Fruit fly (Drosophila melanogaster): ENCODE results near the gene CG32148.

The CG32148 gene

DNA sequence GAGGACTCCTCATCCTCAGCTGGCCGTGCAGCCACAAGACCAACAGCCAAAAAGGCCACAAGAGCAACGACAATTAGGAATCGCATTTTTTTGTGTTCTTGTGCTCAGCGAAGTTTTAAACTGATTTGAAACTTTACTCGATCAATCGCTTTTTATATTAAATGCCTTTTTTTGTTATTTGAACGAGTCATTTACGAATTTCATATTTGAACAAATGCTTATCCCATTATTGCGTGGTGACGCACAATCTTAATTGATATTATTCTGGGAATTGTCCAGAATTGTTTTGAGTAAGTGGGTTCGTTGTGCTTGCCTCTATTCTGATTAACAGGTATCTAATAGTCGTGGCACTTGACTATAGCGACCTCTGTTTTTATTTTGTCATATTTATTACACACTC lies 29.1 kb downstream of the CG32148 start, which contains the start of gene CG13461:
Gene CG13461 (minus strand): TSS at position 101 of the 400 bp plus-strand sequence.
- no peak for TF ChIP-seq HLH106 (tag; optimal IDR thresholded peaks at IDR 0.05)
- TF ChIP-seq br (GFP tag; optimal IDR thresholded peaks at IDR 0.05): no peak
- TF ChIP-seq lola (GFP tag; optimal IDR thresholded peaks at IDR 0.05): no peak

DNA sequence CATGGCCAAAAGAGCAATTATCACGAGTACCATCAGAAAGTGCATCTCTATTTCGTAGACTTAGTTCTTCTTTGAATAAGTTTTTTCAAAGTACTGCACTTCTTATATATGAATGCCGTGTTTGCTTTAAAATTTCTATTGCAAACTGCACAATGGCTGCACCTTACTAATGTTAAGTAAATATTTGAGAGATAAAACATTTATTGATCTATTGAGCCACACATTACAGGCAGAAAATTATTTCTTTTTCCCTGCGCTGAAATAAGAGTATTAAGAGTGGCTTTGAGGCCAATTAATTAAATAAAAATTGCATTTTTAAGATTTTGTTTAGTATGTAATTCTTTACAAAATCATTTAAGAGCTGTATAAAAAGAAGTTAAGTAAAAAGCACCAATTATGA lies 30.0 kb downstream of the CG32148 start, which contains the start of gene CG43680:
Gene CG43680 (minus strand): TSS at position 101 of the 400 bp plus-strand sequence.
- no peak for TF ChIP-seq Sp1 (GFP tag; optimal IDR thresholded peaks at IDR 0.05)
- TF ChIP-seq rgr (GFP tag; optimal IDR thresholded peaks at IDR 0.05): no peak
- no peak for TF ChIP-seq Myc (optimal IDR thresholded peaks at IDR 0.05)
- no peak for TF ChIP-seq N (GFP tag; optimal IDR thresholded peaks at IDR 0.05)
- no peak for TF ChIP-seq Abd-B (GFP tag; optimal IDR thresholded peaks at IDR 0.05)
- no peak for TF ChIP-seq dsf (GFP tag; optimal IDR thresholded peaks at IDR 0.05; ENCODE audit: borderline replicate concordance)
- no peak for TF ChIP-seq CG9705 (GFP tag; optimal IDR thresholded peaks at IDR 0.05)
- TF ChIP-seq Mio (GFP tag; optimal IDR thresholded peaks at IDR 0.05): no peak
- TF ChIP-seq OdsH (GFP tag; optimal IDR thresholded peaks at IDR 0.05): no peak
- no peak for TF ChIP-seq usp (GFP tag; optimal IDR thresholded peaks at IDR 0.05)
- no peak for TF ChIP-seq CrebA (GFP tag; optimal IDR thresholded peaks at IDR 0.05; ENCODE audit: borderline replicate concordance)
- no peak for TF ChIP-seq sv (GFP tag; optimal IDR thresholded peaks at IDR 0.05)
- no peak for TF ChIP-seq woc (GFP tag; optimal IDR thresholded peaks at IDR 0.05)

DNA sequence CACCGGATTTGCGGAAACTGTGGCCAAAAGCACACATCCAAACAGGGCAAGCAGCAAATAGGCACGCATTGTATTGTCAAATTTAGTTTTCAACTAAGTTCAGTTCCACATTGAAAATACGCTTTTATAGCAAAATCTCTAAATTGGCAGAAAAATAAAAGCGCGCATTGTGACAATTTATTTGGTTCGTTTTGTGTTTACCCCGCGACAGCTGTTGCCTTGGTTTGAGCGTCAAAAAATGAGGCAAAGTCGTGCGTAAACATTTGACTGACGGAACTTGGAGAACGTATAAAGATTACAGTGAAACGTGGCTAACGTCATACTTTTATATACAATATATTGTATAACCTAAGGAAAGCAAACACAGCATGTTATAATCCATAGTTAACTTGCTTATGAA lies 30.7 kb downstream of the CG32148 start, which contains the start of gene CG18649:
Gene CG18649 (minus strand): TSS at position 101 of the 400 bp plus-strand sequence.
- no peak for TF ChIP-seq Sp1 (GFP tag; optimal IDR thresholded peaks at IDR 0.05)
- no peak for TF ChIP-seq rgr (GFP tag; optimal IDR thresholded peaks at IDR 0.05)
- no peak for TF ChIP-seq woc (GFP tag; optimal IDR thresholded peaks at IDR 0.05)
- TF ChIP-seq CG32264 (GFP tag; optimal IDR thresholded peaks at IDR 0.05): no peak
- no peak for TF ChIP-seq usp (GFP tag; optimal IDR thresholded peaks at IDR 0.05)
- TF ChIP-seq ey (GFP tag; optimal IDR thresholded peaks at IDR 0.05): no peak
- no peak for TF ChIP-seq pan (optimal IDR thresholded peaks at IDR 0.05)
- TF ChIP-seq lola (GFP tag; optimal IDR thresholded peaks at IDR 0.05): no peak
- TF ChIP-seq jim (GFP tag; optimal IDR thresholded peaks at IDR 0.05): no peak
- TF ChIP-seq Hr83 (GFP tag; optimal IDR thresholded peaks at IDR 0.05; ENCODE audit: poor library complexity, severe bottlenecking): no peak
- TF ChIP-seq Mio (GFP tag; optimal IDR thresholded peaks at IDR 0.05): no peak
- TF ChIP-seq Dif (GFP tag; optimal IDR thresholded peaks at IDR 0.05; ENCODE audit: partially characterized antibody): no peak
- no peak for TF ChIP-seq Jra (GFP tag; optimal IDR thresholded peaks at IDR 0.05)
- TF ChIP-seq brk (GFP tag; optimal IDR thresholded peaks at IDR 0.05): no peak
- TF ChIP-seq dsf (GFP tag; optimal IDR thresholded peaks at IDR 0.05; ENCODE audit: borderline replicate concordance): no peak
- no peak for TF ChIP-seq CrebA (GFP tag; optimal IDR thresholded peaks at IDR 0.05; ENCODE audit: borderline replicate concordance)

DNA sequence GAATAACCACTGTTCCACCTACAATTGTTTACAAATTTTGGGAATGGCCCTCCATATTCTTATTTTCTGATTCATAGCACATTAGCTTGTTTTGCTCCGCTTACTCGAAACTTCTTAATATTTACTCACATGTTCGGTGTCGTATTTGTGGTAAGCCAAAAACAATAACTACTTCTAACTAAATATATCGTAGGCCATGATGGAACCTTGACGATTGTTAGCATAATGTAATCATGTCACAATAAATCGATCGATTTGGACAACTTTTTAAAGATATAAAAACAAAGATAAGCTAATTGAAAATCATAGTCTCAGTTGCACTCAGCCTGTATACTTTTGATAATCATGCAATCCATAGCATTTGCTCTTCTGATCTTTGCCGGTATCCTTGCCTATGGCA lies 31.2 kb downstream of the CG32148 start, which contains the start of gene EAChm:
Gene EAChm (plus strand): TSS at position 301 of the 400 bp plus-strand sequence.
- no peak for TF ChIP-seq sage (GFP tag; optimal IDR thresholded peaks at IDR 0.05)
- TF ChIP-seq Rel (GFP tag; optimal IDR thresholded peaks at IDR 0.05): no peak
- no peak for TF ChIP-seq Rel (tag; optimal IDR thresholded peaks at IDR 0.05)
- no peak for TF ChIP-seq OdsH (GFP tag; optimal IDR thresholded peaks at IDR 0.05)
- TF ChIP-seq Hr83 (GFP tag; optimal IDR thresholded peaks at IDR 0.05; ENCODE audit: poor library complexity, severe bottlenecking): no peak

DNA sequence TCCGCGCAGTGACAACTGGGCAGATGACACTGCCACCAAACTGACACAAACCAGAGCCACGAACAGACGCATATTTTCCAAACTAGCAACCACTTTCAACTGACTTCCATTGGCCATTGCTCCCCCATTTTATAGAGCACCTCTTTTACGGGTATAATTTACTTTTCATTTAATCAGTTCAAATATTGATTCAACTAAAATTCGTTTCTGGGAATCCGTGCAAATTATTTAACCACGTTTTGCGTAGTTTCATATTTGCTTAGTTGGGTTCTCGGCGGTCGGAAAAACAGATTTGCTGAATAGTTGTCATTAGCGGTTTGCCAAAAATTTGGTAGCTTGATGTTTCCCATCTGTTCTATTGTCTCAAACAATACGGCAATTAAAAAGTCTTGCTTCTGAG lies 38.3 kb downstream of the CG32148 start, which contains the start of gene CG13460:
Gene CG13460 (minus strand): TSS at position 101 of the 400 bp plus-strand sequence.
- TF ChIP-seq Jra (GFP tag; optimal IDR thresholded peaks at IDR 0.05): no peak
- TF ChIP-seq Vsx2 (GFP tag; optimal IDR thresholded peaks at IDR 0.05; ENCODE audit: partially characterized antibody): no peak
- TF ChIP-seq Myc (optimal IDR thresholded peaks at IDR 0.05): no peak
- no peak for TF ChIP-seq Sp1 (GFP tag; optimal IDR thresholded peaks at IDR 0.05)
- TF ChIP-seq Abd-B (GFP tag; optimal IDR thresholded peaks at IDR 0.05): no peak

- no peak for TF ChIP-seq foxo (GFP tag; optimal IDR thresholded peaks at IDR 0.05)
- TF ChIP-seq Rel (GFP tag; optimal IDR thresholded peaks at IDR 0.05): no peak
- no peak for TF ChIP-seq Rel (tag; optimal IDR thresholded peaks at IDR 0.05)
- no peak for TF ChIP-seq CG9705 (GFP tag; optimal IDR thresholded peaks at IDR 0.05)
- TF ChIP-seq tai (GFP tag; optimal IDR thresholded peaks at IDR 0.05): no peak
- TF ChIP-seq Myc (optimal IDR thresholded peaks at IDR 0.05): no peak
- no peak for TF ChIP-seq Dfd (GFP tag; optimal IDR thresholded peaks at IDR 0.05)
These were observed 41.6 kb downstream of the CG32148 start, which contains the start of gene Sytbeta for dm6 chr3L:15064877-15065276. Gene Sytbeta, minus strand, starts transcription at chr3L:15064977.

Data from whole organism, wandering third instar larva.